Worm (Caenorhabditis elegans): ENCODE measurements around the gene srx-136.

DNA sequence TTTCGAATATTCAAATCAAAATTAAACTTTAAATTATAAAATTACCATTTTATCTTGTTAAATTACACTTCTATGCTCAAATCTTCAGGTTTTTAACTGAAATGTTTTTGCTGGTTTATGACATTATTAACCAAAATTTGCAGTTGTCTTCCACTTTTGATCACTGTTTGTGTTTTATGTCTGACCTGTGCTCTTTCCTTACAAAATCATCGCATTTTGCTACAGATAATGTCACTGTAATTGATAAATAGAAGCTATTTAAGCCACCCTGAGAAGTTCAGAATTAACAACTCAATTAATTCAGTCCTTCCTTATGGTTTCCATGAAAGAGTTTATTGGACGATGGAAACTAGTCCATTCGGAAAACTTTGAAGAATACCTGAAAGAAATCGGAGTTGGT is 33.2 kb downstream of the srx-136 start, which contains the start of gene lbp-8:
- TF ChIP-seq sptf-1 (tag; optimal IDR thresholded peaks at IDR 0.05), result no peak
- no peak for TF ChIP-seq drap-1 (GFP tag; optimal IDR thresholded peaks at IDR 0.05)
- no peak for TF ChIP-seq ztf-11 (tag; optimal IDR thresholded peaks at IDR 0.05)
- TF ChIP-seq lsy-2 (tag; optimal IDR thresholded peaks at IDR 0.05), result no peak
- TF ChIP-seq pha-4 (tag; optimal IDR thresholded peaks at IDR 0.05), result no peak
- TF ChIP-seq nhr-76 (tag; optimal IDR thresholded peaks at IDR 0.05), result no peak
- no peak for TF ChIP-seq elt-3 (tag; optimal IDR thresholded peaks at IDR 0.05)

Measured in whole organism, mixed stage, embryonic.